Fruit fly (Drosophila melanogaster) whole organism, embryonic: ENCODE measurements around the gene Mtch.

Experiments
- Adf1 ChIP-seq: fragments of 200-800 bp; sonication (Bioruptor generic); IDR thresholded peaks from 2 replicates; pipeline ENCODE4 v1.3.6; 2022; ENCODE audit warnings: missing biosample characterization, missing genetic modification characterization
- Atf3 ChIP-seq: fragments of 200-800 bp; sonication (Bioruptor generic); optimal IDR thresholded peaks from 3 replicates; lab custom pipeline; 2016; ENCODE audit warnings: missing biosample characterization, missing genetic modification characterization
- Bgb ChIP-seq: fragments of 200-800 bp; sonication (Bioruptor generic); IDR thresholded peaks from 2 replicates; pipeline ENCODE4 v1.3.6; 2022; ENCODE audit warnings: missing biosample characterization, missing genetic modification characterization; ENCODE audit not compliant: partially characterized antibody
- CG10431 ChIP-seq: fragments of 200-800 bp; sonication (Bioruptor generic); optimal IDR thresholded peaks from 3 replicates; lab custom pipeline; 2018; ENCODE audit warnings: missing biosample characterization, mild to moderate bottlenecking, missing genetic modification characterization
- CG11696 ChIP-seq: fragments of 200-800 bp; sonication (Bioruptor generic); IDR thresholded peaks from 2 replicates; pipeline ENCODE4 v1.3.6; 2022; ENCODE audit warnings: missing biosample characterization, missing genetic modification characterization
- CG11723 ChIP-seq: fragments of 200-800 bp; sonication (Bioruptor generic); optimal IDR thresholded peaks from 2 replicates; lab custom pipeline; 2017; ENCODE audit warnings: missing biosample characterization, mild to moderate bottlenecking, missing genetic modification characterization
- CG12391 ChIP-seq: fragments of 200-800 bp; sonication (Bioruptor generic); optimal IDR thresholded peaks from 3 replicates; lab custom pipeline; 2018; ENCODE audit warnings: missing biosample characterization, mild to moderate bottlenecking, missing genetic modification characterization, moderate library complexity
- CG13296 ChIP-seq: fragments of 200-800 bp; sonication (Bioruptor generic); optimal IDR thresholded peaks from 3 replicates; lab custom pipeline; 2018; ENCODE audit warnings: missing biosample characterization, mild to moderate bottlenecking, missing genetic modification characterization
- CG14050 ChIP-seq: fragments of 200-800 bp; sonication (Bioruptor generic); IDR thresholded peaks from 3 replicates; pipeline ENCODE4 v1.3.6; 2022; ENCODE audit warnings: missing biosample characterization, missing genetic modification characterization
- CG15011 ChIP-seq: fragments of 200-800 bp; sonication (Bioruptor generic); optimal IDR thresholded peaks from 3 replicates; lab custom pipeline; 2018; ENCODE audit warnings: missing biosample characterization, mild to moderate bottlenecking, missing genetic modification characterization
- CG1792 ChIP-seq: fragments of 200-800 bp; sonication (Bioruptor generic); optimal IDR thresholded peaks from 2 replicates; lab custom pipeline; 2016; ENCODE audit warnings: missing biosample characterization, missing genetic modification characterization
- CG2120 ChIP-seq: fragments of 200-800 bp; sonication (Bioruptor generic); optimal IDR thresholded peaks from 3 replicates; lab custom pipeline; 2016; ENCODE audit warnings: missing biosample characterization, missing genetic modification characterization
- CG2712 ChIP-seq: fragments of 200-800 bp; optimal IDR thresholded peaks from 3 replicates; lab custom pipeline; 2019; ENCODE audit warnings: missing biosample characterization, mild to moderate bottlenecking, missing genetic modification characterization, moderate library complexity
- CG32532 ChIP-seq: fragments of 200-800 bp; sonication (Bioruptor generic); IDR thresholded peaks from 2 replicates; pipeline ENCODE4 v1.3.6; 2022; ENCODE audit warnings: missing biosample characterization, missing genetic modification characterization
- CG4707 ChIP-seq: fragments of 200-800 bp; sonication (Bioruptor generic); optimal IDR thresholded peaks from 2 replicates; lab custom pipeline; 2018; ENCODE audit warnings: missing biosample characterization, mild to moderate bottlenecking, missing genetic modification characterization, moderate library complexity
- CG6175 ChIP-seq: fragments of 200-800 bp; sonication (Bioruptor generic); IDR thresholded peaks from 3 replicates; pipeline ENCODE4 v1.3.6; 2022; ENCODE audit warnings: missing biosample characterization, missing genetic modification characterization
- CG7357 ChIP-seq: fragments of 200-800 bp; sonication (Bioruptor generic); IDR thresholded peaks from 3 replicates; pipeline ENCODE4 v1.3.6; 2022; ENCODE audit warnings: missing biosample characterization, missing genetic modification characterization
- CG7556 ChIP-seq: fragments of 200-800 bp; sonication (Bioruptor generic); optimal IDR thresholded peaks from 2 replicates; lab custom pipeline; 2017; ENCODE audit warnings: missing biosample characterization, mild to moderate bottlenecking, missing genetic modification characterization
- CG7745 ChIP-seq: fragments of 200-800 bp; sonication (Bioruptor generic); optimal IDR thresholded peaks from 2 replicates; lab custom pipeline; 2018; ENCODE audit warnings: missing biosample characterization, mild to moderate bottlenecking, missing genetic modification characterization, moderate library complexity
- CG7839 ChIP-seq: fragments of 200-800 bp; sonication (Bioruptor generic); optimal IDR thresholded peaks from 3 replicates; lab custom pipeline; 2018; ENCODE audit warnings: missing biosample characterization, mild to moderate bottlenecking, missing genetic modification characterization, moderate library complexity
- CG9932 ChIP-seq: fragments of 200-800 bp; sonication (Bioruptor generic); IDR thresholded peaks from 2 replicates; pipeline ENCODE4 v1.3.6; 2022; ENCODE audit warnings: missing biosample characterization, missing genetic modification characterization
- Dip2 ChIP-seq: fragments of 200-800 bp; sonication (Bioruptor generic); IDR thresholded peaks from 2 replicates; pipeline ENCODE4 v1.3.6; 2022; ENCODE audit warnings: missing biosample characterization, missing genetic modification characterization
- Elba2 ChIP-seq: fragments of 200-800 bp; sonication (Bioruptor generic); optimal IDR thresholded peaks from 3 replicates; lab custom pipeline; 2016; ENCODE audit warnings: missing biosample characterization, missing genetic modification characterization
- HmgD ChIP-seq: fragments of 200-800 bp; sonication (Bioruptor generic); optimal IDR thresholded peaks from 3 replicates; lab custom pipeline; 2016; ENCODE audit warnings: missing biosample characterization, missing genetic modification characterization
- Jarid2 ChIP-seq: fragments of 200-800 bp; sonication (Bioruptor generic); optimal IDR thresholded peaks from 3 replicates; lab custom pipeline; 2017; ENCODE audit warnings: mild to moderate bottlenecking, missing biosample characterization, missing genetic modification reagents, missing genetic modification characterization
- Kr ChIP-seq: fragments of 200-800 bp; sonication (Bioruptor generic); optimal IDR thresholded peaks from 2 replicates; lab custom pipeline; 2017; ENCODE audit warnings: missing biosample characterization, mild to moderate bottlenecking, missing genetic modification characterization
- Med ChIP-seq: fragments of 200-800 bp; sonication (Bioruptor generic); peaks from one replicate; lab custom pipeline; 2016; ENCODE audit warnings: missing biosample characterization, missing genetic modification characterization, mild to moderate bottlenecking, inconsistent platforms, moderate library complexity
- NC2α ChIP-seq: fragments of 200-800 bp; sonication (Bioruptor generic); optimal IDR thresholded peaks from 2 replicates; lab custom pipeline; 2016; ENCODE audit warnings: missing biosample characterization, missing genetic modification characterization
- NFAT ChIP-seq: fragments of 200-800 bp; sonication (Bioruptor generic); IDR thresholded peaks from 2 replicates; pipeline ENCODE4 v1.3.6; 2022; ENCODE audit warnings: missing biosample characterization, missing genetic modification characterization
- Opbp ChIP-seq: fragments of 200-800 bp; sonication (Bioruptor generic); IDR thresholded peaks from 3 replicates; pipeline ENCODE4 v1.3.6; 2022; ENCODE audit warnings: missing biosample characterization, missing genetic modification characterization; ENCODE audit not compliant: partially characterized antibody
- Poxn ChIP-seq: fragments of 200-800 bp; sonication (Bioruptor generic); IDR thresholded peaks from 2 replicates; pipeline ENCODE4 v1.3.6; 2022; ENCODE audit warnings: missing biosample characterization, missing genetic modification characterization
- Ptx1 ChIP-seq: fragments of 200-800 bp; sonication (Bioruptor generic); IDR thresholded peaks from 2 replicates; pipeline ENCODE4 v1.3.6; 2022; ENCODE audit warnings: missing biosample characterization, missing genetic modification characterization
- Scr ChIP-seq: fragments of 200-800 bp; sonication (Bioruptor generic); IDR thresholded peaks from 2 replicates; pipeline ENCODE4 v1.3.6; 2022; ENCODE audit warnings: missing biosample characterization, missing genetic modification characterization; ENCODE audit not compliant: partially characterized antibody
- al ChIP-seq: fragments of 200-800 bp; sonication (Bioruptor generic); IDR thresholded peaks from 2 replicates; pipeline ENCODE4 v1.3.6; 2022; ENCODE audit warnings: missing biosample characterization, missing genetic modification characterization
- amos ChIP-seq: fragments of 200-800 bp; sonication (Bioruptor generic); IDR thresholded peaks from 2 replicates; pipeline ENCODE4 v1.3.6; 2022; ENCODE audit warnings: missing biosample characterization, missing genetic modification characterization; ENCODE audit not compliant: partially characterized antibody
- ase ChIP-seq: fragments of 200-800 bp; sonication (Bioruptor generic); IDR thresholded peaks from 3 replicates; pipeline ENCODE4 v1.3.6; 2022; ENCODE audit warnings: missing biosample characterization, missing genetic modification characterization
- bsh ChIP-seq, 2 experiments: fragments of 200-800 bp; sonication (Bioruptor generic); optimal IDR thresholded peaks; 2 replicates each; lab custom pipeline; 2017 to 2018; ENCODE audit warnings: mild to moderate bottlenecking in 2 of 2, missing biosample characterization in 2 of 2, missing genetic modification characterization in 2 of 2, moderate library complexity in 1 of 2
- dpn ChIP-seq, 2 experiments: fragments of 200-800 bp; sonication (Bioruptor generic); optimal IDR thresholded peaks; 3 replicates each; lab custom pipeline; 2016; ENCODE audit warnings: missing biosample characterization in 2 of 2, missing genetic modification characterization in 2 of 2
- fru ChIP-seq: fragments of >200 bp; optimal IDR thresholded peaks from 2 replicates; lab custom pipeline; 2017
- gcm2 ChIP-seq: fragments of 200-800 bp; sonication (Bioruptor generic); optimal IDR thresholded peaks from 2 replicates; lab custom pipeline; 2016; ENCODE audit warnings: missing biosample characterization, missing genetic modification characterization
- hkb ChIP-seq, 2 experiments: fragments of 200-800 bp in 1 of 2; fragments of >200 bp in 1 of 2; sonication (Bioruptor generic) in 1 of 2; IDR thresholded peaks in 1 of 2; optimal IDR thresholded peaks in 1 of 2; 2 replicates each; pipeline versions ENCODE4 v1.3.6 to Lab custom; 2017 to 2022; ENCODE audit warnings: missing biosample characterization in 1 of 2, missing genetic modification characterization in 1 of 2
- insv ChIP-seq, 2 experiments: fragments of 200-800 bp; sonication (Bioruptor generic); optimal IDR thresholded peaks; 3 replicates each; lab custom pipeline; 2016 to 2018; ENCODE audit warnings: missing biosample characterization in 2 of 2, missing genetic modification characterization in 2 of 2
- inv ChIP-seq: fragments of 200-800 bp; sonication (Bioruptor generic); IDR thresholded peaks from 2 replicates; pipeline ENCODE4 v1.3.6; 2022; ENCODE audit warnings: missing biosample characterization, missing genetic modification characterization; ENCODE audit not compliant: partially characterized antibody
- sd ChIP-seq: fragments of 200-800 bp; sonication (Bioruptor generic); optimal IDR thresholded peaks from 3 replicates; lab custom pipeline; 2018; ENCODE audit warnings: missing biosample characterization, mild to moderate bottlenecking, missing genetic modification characterization, moderate library complexity
- sim ChIP-seq: fragments of 200-800 bp; sonication (Bioruptor generic); IDR thresholded peaks from 2 replicates; pipeline ENCODE4 v1.3.6; 2022; ENCODE audit warnings: missing biosample characterization, missing genetic modification characterization
- sqz ChIP-seq: fragments of 200-800 bp; sonication (Bioruptor generic); optimal IDR thresholded peaks from 3 replicates; lab custom pipeline; 2018; ENCODE audit warnings: missing biosample characterization, mild to moderate bottlenecking, missing genetic modification characterization
- tio ChIP-seq: fragments of 200-800 bp; sonication (Bioruptor generic); optimal IDR thresholded peaks from 2 replicates; lab custom pipeline; 2017; ENCODE audit warnings: missing biosample characterization, missing genetic modification characterization, inconsistent platforms
- ttk ChIP-seq: fragments of 200-800 bp; sonication (Bioruptor generic); IDR thresholded peaks from 2 replicates; pipeline ENCODE4 v2.1.2; 2022; ENCODE audit warnings: missing biosample characterization, missing genetic modification characterization

Mtch gene

DNA sequence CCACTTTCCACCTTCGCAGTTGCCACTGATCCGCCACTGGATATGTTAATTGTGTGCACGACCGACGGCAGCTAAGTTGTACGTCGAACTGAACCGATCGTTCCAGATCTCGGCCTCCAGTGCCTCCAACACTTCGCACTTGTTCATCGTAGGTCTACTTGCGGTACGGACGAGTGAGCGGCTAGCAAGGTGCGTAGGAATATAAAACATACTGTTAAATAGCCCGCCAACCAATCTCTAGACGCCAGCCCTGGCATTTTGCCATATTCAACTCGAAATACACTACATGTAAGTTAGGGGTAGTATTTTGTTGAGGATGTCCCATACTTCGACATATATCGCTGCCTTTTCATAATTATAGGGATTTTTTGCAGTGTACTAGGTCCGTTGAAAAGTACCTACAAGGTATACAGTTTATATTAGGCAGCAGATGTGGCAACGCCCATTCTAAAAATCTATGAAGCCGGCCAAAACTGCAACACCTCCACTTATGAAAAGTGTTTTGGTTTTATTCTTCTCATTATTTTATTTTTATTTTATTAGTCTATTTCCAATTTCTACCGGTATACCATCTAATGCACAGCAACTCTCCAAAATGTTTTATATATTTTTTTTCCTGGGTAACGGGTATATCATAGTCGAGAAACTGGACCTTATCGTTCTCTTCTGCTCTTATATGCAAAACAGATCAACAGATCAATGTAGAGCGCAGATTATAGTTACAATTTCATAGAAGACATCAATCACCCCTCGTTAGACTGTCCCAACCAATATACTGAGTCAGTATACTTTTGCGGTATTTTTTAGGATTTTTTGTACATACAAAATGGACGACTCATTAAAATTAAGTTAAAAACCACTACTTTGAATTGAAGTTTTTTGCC is 38.8 kb downstream of the Mtch start, which contains the start of the genes pyx and CG33229 (continued):
- TF ChIP-seq bsh (GFP tag; optimal IDR thresholded peaks at IDR 0.05; lab: Kevin White, UChicago) (peak; percentile 46 to 75), CG14050 (peak; percentile 68), CG7745 (tag; lab: Kevin White, UChicago) (no peak), ttk (GFP tag; lab: Robert Waterston, UW) (peak; percentile 66), CG1792 (peak; percentile 66), Atf3 (peak; percentile 80), fru (lab: Kevin White, UChicago) (no peak), amos (GFP tag; lab: Robert Waterston, UW) (peak; percentile 17; the same call in 1 of the 2 replicates), Opbp (no peak), Scr (GFP tag; lab: Robert Waterston, UW) (peak; percentile 19; the same call in 1 of the 2 replicates), CG11723 (peak; percentile 62), hkb (optimal IDR thresholded peaks at IDR 0.05; lab: Kevin White, UChicago) (peak; percentile 83), hkb (GFP tag; IDR thresholded peaks at IDR 0.05; lab: Robert Waterston, UW) (peak; percentile 68), gcm2 (peak; percentile 74), dpn (GFP tag; optimal IDR thresholded peaks at IDR 0.05; lab: Kevin White, UChicago) (peak; percentile 83 to 90), CG7556 (GFP tag; lab: Kevin White, UChicago) (peak; percentile 76), CG12391 (tag; lab: Kevin White, UChicago) (peak; percentile 87), Poxn (GFP tag; lab: Robert Waterston, UW) (peak; percentile 40; the same call in 1 of the 2 replicates), sim (peak; percentile 44; the same call in 1 of the 2 replicates), CG15011 (GFP tag; lab: Kevin White, UChicago) (peak; percentile 57), CG13296 (GFP tag; lab: Kevin White, UChicago) (peak; percentile 77), ase (GFP tag; lab: Robert Waterston, UW) (peak; percentile 71), CG11696 (GFP tag; lab: Robert Waterston, UW) (peak; percentile 71), CG7357 (GFP tag; lab: Robert Waterston, UW) (peak; percentile 77), sqz (peak; percentile 24), Jarid2 (peak; percentile 27), CG10431 (GFP tag; lab: Kevin White, UChicago) (peak; percentile 78), insv (GFP tag; optimal IDR thresholded peaks at IDR 0.05; lab: Kevin White, UChicago) (peak in 1 of 2 experiments; percentile 57), Adf1 (no peak), CG7839 (tag; lab: Kevin White, UChicago) (peak; percentile 87), Dip2 (GFP tag; lab: Robert Waterston, UW) (0 out of 2 replicates have a peak, but pooled peaks have one; percentile 21), tio (GFP tag; lab: Kevin White, UChicago) (peak; percentile 90), al (GFP tag; lab: Robert Waterston, UW) (peak; percentile 86), CG9932 (peak; percentile 94), Elba2 (GFP tag; lab: Kevin White, UChicago) (no peak), Med (GFP tag; lab: Kevin White, UChicago) (peak; percentile 95), Ptx1 (GFP tag; lab: Robert Waterston, UW) (peak; percentile 87), CG4707 (GFP tag; lab: Kevin White, UChicago) (no peak), Bgb (GFP tag; lab: Robert Waterston, UW) (no peak), Kr (GFP tag; lab: Kevin White, UChicago) (no peak), NC2α (no peak), HmgD (no peak), NFAT (GFP tag; lab: Robert Waterston, UW) (peak; percentile 89), CG32532 (GFP tag; lab: Robert Waterston, UW) (peak; percentile 93), CG6175 (GFP tag; lab: Robert Waterston, UW) (peak; percentile 61; the same call in 1 of the 3 replicates), sd (tag; lab: Kevin White, UChicago) (peak; percentile 31), CG2120 (GFP tag; lab: Kevin White, UChicago) (peak; percentile 96), CG2712 (tag; lab: Kevin White, UChicago) (peak; percentile 88), inv (GFP tag; lab: Robert Waterston, UW) (no peak)
